Fruit fly (Drosophila melanogaster): ENCODE measurements around the gene Ref2.

The Ref2 gene

DNA sequence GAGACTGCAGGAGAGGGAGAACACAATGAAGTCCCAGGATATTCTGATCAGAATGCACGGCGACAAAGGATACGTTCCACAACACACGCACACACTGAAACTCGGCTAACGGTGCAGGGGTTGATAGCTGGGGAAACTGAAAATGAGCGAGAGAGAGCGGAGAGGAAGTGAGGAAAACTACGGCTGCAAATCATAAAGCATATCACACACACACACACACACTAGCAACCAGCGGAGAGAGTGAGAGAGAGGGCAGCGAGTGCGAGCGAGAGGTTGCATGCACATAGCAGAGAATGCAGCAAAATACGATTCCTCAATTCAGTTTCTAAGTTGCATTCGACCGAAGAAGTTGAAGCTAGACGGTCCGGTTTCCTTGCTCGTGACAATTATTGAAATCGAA, 32.1 kb upstream of the Ref2 start:
- no peak for TF ChIP-seq CG1621 (tag; optimal IDR thresholded peaks at IDR 0.05)
- TF ChIP-seq eg (GFP tag; IDR thresholded peaks at IDR 0.05) = no peak
- TF ChIP-seq Sox102F (GFP tag; optimal IDR thresholded peaks at IDR 0.05) = no peak
- TF ChIP-seq ss (GFP tag; optimal IDR thresholded peaks at IDR 0.05) = no peak
- no peak for TF ChIP-seq salr (GFP tag; optimal IDR thresholded peaks at IDR 0.05)
- no peak for TF ChIP-seq CG11902 (GFP tag; optimal IDR thresholded peaks at IDR 0.05)
- TF ChIP-seq CG10669 (GFP tag; optimal IDR thresholded peaks at IDR 0.05) = no peak
- no peak for TF ChIP-seq CG11762 (GFP tag; optimal IDR thresholded peaks at IDR 0.05; ENCODE audit: insufficient read depth)
- no peak for TF ChIP-seq CG31627 (GFP tag; optimal IDR thresholded peaks at IDR 0.05)
- TF ChIP-seq achi (GFP tag; optimal IDR thresholded peaks at IDR 0.05) = no peak
- TF ChIP-seq pdm3 (GFP tag; optimal IDR thresholded peaks at IDR 0.05) = no peak
- no peak for TF ChIP-seq cyc (GFP tag; optimal IDR thresholded peaks at IDR 0.05)
- no peak for TF ChIP-seq Hr38 (GFP tag; optimal IDR thresholded peaks at IDR 0.05)

DNA sequence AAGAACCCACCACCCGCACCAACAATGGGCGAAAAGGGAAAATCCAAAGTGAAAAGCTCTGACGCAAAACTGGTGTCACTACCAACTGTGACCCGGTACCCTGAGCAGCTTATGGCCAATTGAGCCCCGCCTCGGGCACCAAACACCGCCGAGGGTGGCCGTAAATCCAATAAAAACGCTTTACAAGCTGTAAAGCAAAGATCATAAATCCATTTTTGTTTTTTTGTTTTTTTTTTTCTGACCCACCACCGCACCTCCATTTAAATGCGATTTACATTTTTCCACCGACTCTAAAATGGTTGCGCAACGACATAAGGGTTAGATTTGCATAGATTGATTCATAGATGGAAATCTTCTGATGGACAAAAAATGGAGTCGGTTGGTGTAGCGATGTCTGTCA, 28.2 kb upstream of the Ref2 start:
- TF ChIP-seq achi (GFP tag; optimal IDR thresholded peaks at IDR 0.05) = no peak
- no peak for TF ChIP-seq fd85E (GFP tag; optimal IDR thresholded peaks at IDR 0.05)
- no peak for TF ChIP-seq Eip93F (GFP tag; optimal IDR thresholded peaks at IDR 0.05)
- no peak for TF ChIP-seq ss (GFP tag; optimal IDR thresholded peaks at IDR 0.05)

DNA sequence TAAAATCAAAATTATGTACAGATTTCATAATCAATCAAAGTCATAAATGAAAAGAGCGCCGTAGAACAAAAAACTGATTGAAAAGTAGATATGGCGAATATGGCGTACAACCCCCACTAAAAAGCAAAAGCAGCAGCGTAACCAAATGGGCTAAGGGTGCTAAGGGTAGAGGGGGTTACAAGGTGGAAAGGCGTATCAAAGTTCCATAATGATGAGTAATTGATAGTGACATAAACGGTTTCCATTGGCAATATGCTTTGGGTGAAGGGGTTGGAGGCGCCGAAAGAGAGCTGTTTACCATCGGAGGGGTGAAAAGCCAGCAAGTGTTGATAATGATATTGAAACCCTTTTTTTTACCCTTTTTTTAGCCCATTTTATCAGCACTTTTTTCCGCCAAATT, 26.1 kb upstream of the Ref2 start:
- TF ChIP-seq pdm3 (GFP tag; optimal IDR thresholded peaks at IDR 0.05) = no peak
- TF ChIP-seq Sox14 (GFP tag; optimal IDR thresholded peaks at IDR 0.05) = no peak
- no peak for TF ChIP-seq salr (GFP tag; optimal IDR thresholded peaks at IDR 0.05)
- no peak for TF ChIP-seq CG1621 (tag; optimal IDR thresholded peaks at IDR 0.05)
- TF ChIP-seq CG10669 (GFP tag; optimal IDR thresholded peaks at IDR 0.05) = no peak
- TF ChIP-seq Hr4 (GFP tag; optimal IDR thresholded peaks at IDR 0.05) = no peak
- no peak for TF ChIP-seq eg (GFP tag; IDR thresholded peaks at IDR 0.05)
- no peak for TF ChIP-seq acj6 (GFP tag; optimal IDR thresholded peaks at IDR 0.05)
- TF ChIP-seq Sox15 (GFP tag; optimal IDR thresholded peaks at IDR 0.05) = no peak
- TF ChIP-seq fkh (GFP tag; optimal IDR thresholded peaks at IDR 0.05) = no peak
- TF ChIP-seq Eip93F (GFP tag; optimal IDR thresholded peaks at IDR 0.05) = no peak
- TF ChIP-seq dac (GFP tag; optimal IDR thresholded peaks at IDR 0.05) = no peak
- no peak for TF ChIP-seq Hr38 (GFP tag; optimal IDR thresholded peaks at IDR 0.05)

DNA sequence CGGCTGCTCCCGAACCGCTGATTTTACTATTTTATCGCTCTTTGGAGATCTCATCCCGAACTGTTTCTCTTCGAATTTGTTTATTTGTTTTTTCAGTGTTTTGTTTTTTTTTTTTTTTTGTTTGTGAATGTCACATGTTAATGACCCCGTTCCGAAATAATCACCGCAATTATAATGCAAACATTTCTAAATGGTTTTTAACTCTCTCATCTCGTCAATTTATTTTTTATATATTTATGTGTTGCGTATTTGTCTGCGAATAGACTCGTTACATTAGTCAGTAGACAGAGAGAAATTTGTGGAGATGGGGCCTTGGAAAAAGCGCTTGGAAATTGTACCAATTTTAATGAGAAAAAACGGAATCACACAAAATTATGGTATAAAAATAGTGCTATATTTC, 23.5 kb upstream of the Ref2 start, which contains the start of gene Nepl7:
Gene Nepl7 (minus strand): TSS at position 101 of the 400 bp plus-strand sequence.
- no peak for TF ChIP-seq Lpt (GFP tag; optimal IDR thresholded peaks at IDR 0.05)
- no peak for TF ChIP-seq CG10631 (GFP tag; optimal IDR thresholded peaks at IDR 0.05)
- TF ChIP-seq CG8632 (GFP tag; optimal IDR thresholded peaks at IDR 0.05) = no peak
- TF ChIP-seq CG10669 (GFP tag; optimal IDR thresholded peaks at IDR 0.05) = no peak
- TF ChIP-seq CG15336 (GFP tag; IDR thresholded peaks at IDR 0.05) = no peak
- no peak for TF ChIP-seq CG31627 (GFP tag; optimal IDR thresholded peaks at IDR 0.05)
- TF ChIP-seq achi (GFP tag; optimal IDR thresholded peaks at IDR 0.05) = no peak
- no peak for TF ChIP-seq eg (GFP tag; IDR thresholded peaks at IDR 0.05)
- TF ChIP-seq esn (GFP tag; optimal IDR thresholded peaks at IDR 0.05) = no peak
- no peak for TF ChIP-seq Sox102F (GFP tag; optimal IDR thresholded peaks at IDR 0.05)
- TF ChIP-seq CG8119 (GFP tag; IDR thresholded peaks at IDR 0.05) = no peak
- TF ChIP-seq fd85E (GFP tag; optimal IDR thresholded peaks at IDR 0.05) = no peak
- no peak for TF ChIP-seq CG3032 (tag; optimal IDR thresholded peaks at IDR 0.05)
- TF ChIP-seq CG11762 (GFP tag; optimal IDR thresholded peaks at IDR 0.05; ENCODE audit: insufficient read depth) = no peak

DNA sequence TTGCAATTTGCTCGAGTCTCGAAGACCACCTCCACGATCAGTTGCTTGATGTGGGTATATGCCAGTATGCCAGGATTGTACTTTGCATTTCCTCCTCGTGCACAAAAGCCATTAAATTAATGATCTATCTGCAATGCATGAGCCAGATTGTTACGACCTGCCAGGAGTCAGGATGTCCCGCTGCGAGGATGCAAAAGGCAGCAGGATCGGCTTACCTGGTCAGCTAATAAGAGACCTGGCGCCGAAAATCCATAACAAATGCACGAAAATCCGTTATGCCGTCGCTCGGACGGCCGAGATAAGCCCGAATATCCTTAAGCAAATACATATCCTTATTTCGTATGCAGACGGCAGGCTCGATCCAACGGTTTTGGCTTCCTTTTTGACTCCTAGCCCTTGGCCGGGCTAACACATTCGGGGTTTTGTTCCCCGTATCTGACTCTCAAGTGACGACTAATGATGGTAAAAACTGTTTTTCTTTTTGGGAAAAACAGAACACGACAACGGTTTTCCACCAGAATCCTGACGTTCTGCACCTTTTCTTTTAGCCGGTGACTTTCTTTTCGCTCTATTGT, 19.9 kb upstream of the Ref2 start:
- TF ChIP-seq Eip93F (GFP tag; optimal IDR thresholded peaks at IDR 0.05) (no peak), dsx (GFP tag; optimal IDR thresholded peaks at IDR 0.05; ENCODE audit: poor library complexity, severe bottlenecking) (no peak), Smox (GFP tag; optimal IDR thresholded peaks at IDR 0.05) (no peak), lz (GFP tag; optimal IDR thresholded peaks at IDR 0.05) (no peak), Sox102F (GFP tag; optimal IDR thresholded peaks at IDR 0.05) (no peak), Blimp-1 (GFP tag; optimal IDR thresholded peaks at IDR 0.05) (no peak), fkh (GFP tag; optimal IDR thresholded peaks at IDR 0.05) (no peak), fd59A (GFP tag; optimal IDR thresholded peaks at IDR 0.05) (no peak), acj6 (GFP tag; optimal IDR thresholded peaks at IDR 0.05) (no peak), ss (GFP tag; optimal IDR thresholded peaks at IDR 0.05) (no peak), CG15336 (GFP tag; IDR thresholded peaks at IDR 0.05) (no peak), dac (GFP tag; optimal IDR thresholded peaks at IDR 0.05) (no peak), topi (GFP tag; optimal IDR thresholded peaks at IDR 0.05) (no peak), net (GFP tag; optimal IDR thresholded peaks at IDR 0.05) (no peak), fd85E (GFP tag; optimal IDR thresholded peaks at IDR 0.05) (no peak), CG8119 (GFP tag; IDR thresholded peaks at IDR 0.05) (no peak), CG6163 (GFP tag; IDR thresholded peaks at IDR 0.05) (no peak), CG34406 (GFP tag; optimal IDR thresholded peaks at IDR 0.05) (no peak), CG6808 (GFP tag; optimal IDR thresholded peaks at IDR 0.05) (no peak), CG16779 (tag; optimal IDR thresholded peaks at IDR 0.05) (no peak)
